Fruit fly (Drosophila melanogaster) whole organism, embryonic: ENCODE measurements around the gene Tpr2.

Source experiments
- Aef1 ChIP-seq: fragments of 200-800 bp; sonication (Bioruptor generic); IDR thresholded peaks from 3 replicates; pipeline ENCODE4 v1.3.6; 2022; ENCODE audit warnings: missing biosample characterization, missing genetic modification characterization
- CG10543 ChIP-seq: fragments of 200-800 bp; sonication (Bioruptor generic); optimal IDR thresholded peaks from 3 replicates; lab custom pipeline; 2017; ENCODE audit warnings: missing biosample characterization, mild to moderate bottlenecking, missing genetic modification characterization, moderate library complexity
- CG11560 ChIP-seq: fragments of 200-800 bp; sonication (Bioruptor generic); IDR thresholded peaks from 3 replicates; pipeline ENCODE4 v1.3.6; 2022; ENCODE audit warnings: missing biosample characterization, missing genetic modification characterization
- CG12104 ChIP-seq: fragments of 200-800 bp; sonication (Bioruptor generic); optimal IDR thresholded peaks from 3 replicates; lab custom pipeline; 2016; ENCODE audit warnings: missing biosample characterization, missing genetic modification characterization
- CG12744 ChIP-seq: fragments of 200-800 bp; sonication (Bioruptor generic); optimal IDR thresholded peaks from 2 replicates; lab custom pipeline; 2016; ENCODE audit warnings: missing biosample characterization, missing genetic modification characterization
- CG16815 ChIP-seq: fragments of 200-800 bp; sonication (Bioruptor generic); optimal IDR thresholded peaks from 3 replicates; lab custom pipeline; 2017; ENCODE audit warnings: missing biosample characterization, mild to moderate bottlenecking, missing genetic modification characterization
- CG17328 ChIP-seq: fragments of 200-800 bp; sonication (Bioruptor generic); IDR thresholded peaks from 2 replicates; pipeline ENCODE4 v1.3.6; 2022; ENCODE audit warnings: missing biosample characterization, missing genetic modification characterization
- CG18011 ChIP-seq: fragments of 200-800 bp; sonication (Bioruptor generic); optimal IDR thresholded peaks from 2 replicates; lab custom pipeline; 2017; ENCODE audit warnings: missing biosample characterization, missing genetic modification characterization, mild to moderate bottlenecking, moderate library complexity, missing genotype
- CG31441 ChIP-seq: fragments of 200-800 bp; sonication (Bioruptor generic); IDR thresholded peaks from 2 replicates; pipeline ENCODE4 v1.3.6; 2022; ENCODE audit warnings: missing biosample characterization, missing genetic modification characterization
- CG3281 ChIP-seq: fragments of 200-800 bp; sonication (Bioruptor generic); optimal IDR thresholded peaks from 3 replicates; lab custom pipeline; 2017; ENCODE audit warnings: missing biosample characterization, mild to moderate bottlenecking, missing genetic modification characterization
- CG34422 ChIP-seq: fragments of 200-800 bp; sonication (Bioruptor generic); IDR thresholded peaks from 3 replicates; pipeline ENCODE4 v1.3.6; 2022; ENCODE audit warnings: missing biosample characterization, missing genetic modification characterization
- CG3838 ChIP-seq: fragments of 200-800 bp; sonication (Bioruptor generic); optimal IDR thresholded peaks from 3 replicates; lab custom pipeline; 2016; ENCODE audit warnings: missing biosample characterization, missing genetic modification characterization
- CG3847 ChIP-seq: fragments of 200-800 bp; sonication (Bioruptor generic); IDR thresholded peaks from 2 replicates; pipeline ENCODE4 v1.3.6; 2022; ENCODE audit warnings: missing biosample characterization, missing genetic modification characterization
- CG4328 ChIP-seq: fragments of 200-800 bp; sonication (Bioruptor generic); optimal IDR thresholded peaks from 3 replicates; lab custom pipeline; 2017; ENCODE audit warnings: missing biosample characterization, missing genetic modification reagents, missing genetic modification characterization
- CG4730 ChIP-seq: fragments of 200-800 bp; sonication (Bioruptor generic); IDR thresholded peaks from 2 replicates; pipeline ENCODE4 v1.3.6; 2022; ENCODE audit warnings: missing biosample characterization, missing genetic modification characterization
- CG7271 ChIP-seq: fragments of 200-800 bp; sonication (Bioruptor generic); optimal IDR thresholded peaks from 2 replicates; lab custom pipeline; 2018; ENCODE audit warnings: missing biosample characterization, mild to moderate bottlenecking, missing genetic modification characterization, moderate library complexity
- CG7987 ChIP-seq: fragments of 200-800 bp; sonication (Bioruptor generic); optimal IDR thresholded peaks from 2 replicates; lab custom pipeline; 2018; ENCODE audit warnings: missing biosample characterization, mild to moderate bottlenecking, missing genetic modification characterization, moderate library complexity
- CG9876 ChIP-seq: fragments of 200-800 bp; sonication (Bioruptor generic); optimal IDR thresholded peaks from 2 replicates; lab custom pipeline; 2016; ENCODE audit warnings: missing biosample characterization, missing genetic modification characterization
- CoRest ChIP-seq: fragments of 200-800 bp; sonication (Bioruptor generic); optimal IDR thresholded peaks from 3 replicates; lab custom pipeline; 2018; ENCODE audit warnings: missing biosample characterization, mild to moderate bottlenecking, missing genetic modification characterization, moderate library complexity
- Dref ChIP-seq: fragments of 200-800 bp; sonication (Bioruptor generic); IDR thresholded peaks from 2 replicates; pipeline ENCODE4 v1.3.6; 2022; ENCODE audit warnings: missing biosample characterization, missing genetic modification characterization
- H15 ChIP-seq: fragments of 200-800 bp; sonication (Bioruptor generic); IDR thresholded peaks from 3 replicates; pipeline ENCODE4 v1.3.6; 2022; ENCODE audit warnings: missing biosample characterization, missing genetic modification characterization
- HHEX ChIP-seq: fragments of 200-800 bp; sonication (Bioruptor generic); optimal IDR thresholded peaks from 3 replicates; lab custom pipeline; 2017; ENCODE audit warnings: missing biosample characterization, mild to moderate bottlenecking, missing genetic modification characterization, missing genetic modification reagents
- HLHmδ ChIP-seq: fragments of 200-800 bp; sonication (Bioruptor generic); optimal IDR thresholded peaks from 2 replicates; lab custom pipeline; 2018; ENCODE audit warnings: missing biosample characterization, mild to moderate bottlenecking, missing genetic modification characterization, moderate library complexity
- Hr51 ChIP-seq, 2 experiments: fragments of 200-800 bp; sonication (Bioruptor generic); optimal IDR thresholded peaks; 2 replicates in 1 of 2; 3 replicates in 1 of 2; lab custom pipeline; 2016 to 2018; ENCODE audit warnings: missing biosample characterization in 2 of 2, missing genetic modification characterization in 2 of 2, mild to moderate bottlenecking in 1 of 2, moderate library complexity in 1 of 2
- Lim3 ChIP-seq: fragments of 200-800 bp; sonication (Bioruptor generic); IDR thresholded peaks from 2 replicates; pipeline ENCODE4 v1.3.6; 2022; ENCODE audit warnings: missing biosample characterization, missing genetic modification characterization
- Neu2 ChIP-seq: fragments of 200-800 bp; sonication (Bioruptor generic); optimal IDR thresholded peaks from 3 replicates; lab custom pipeline; 2016; ENCODE audit warnings: missing biosample characterization, missing genetic modification characterization, borderline replicate concordance
- Nf-YB ChIP-seq: fragments of 200-800 bp; sonication (Bioruptor generic); optimal IDR thresholded peaks from 3 replicates; lab custom pipeline; 2019; ENCODE audit warnings: missing biosample characterization, mild to moderate bottlenecking, missing genetic modification characterization, moderate library complexity
- Sin3A ChIP-seq: fragments of >200 bp; optimal IDR thresholded peaks from 2 replicates; lab custom pipeline; 2018
- abd-A ChIP-seq: fragments of 200-800 bp; sonication (Bioruptor generic); optimal IDR thresholded peaks from 3 replicates; lab custom pipeline; 2019; ENCODE audit warnings: missing biosample characterization, mild to moderate bottlenecking, missing genetic modification characterization, moderate library complexity
- aop ChIP-seq: fragments of 200-800 bp; sonication (Bioruptor generic); IDR thresholded peaks from 2 replicates; pipeline ENCODE4 v1.3.6; 2022; ENCODE audit warnings: missing biosample characterization, missing genetic modification characterization
- caup ChIP-seq: fragments of 200-800 bp; sonication (Bioruptor generic); optimal IDR thresholded peaks from 3 replicates; lab custom pipeline; 2017; ENCODE audit warnings: missing biosample characterization, mild to moderate bottlenecking, missing genetic modification characterization, moderate library complexity; ENCODE audit not compliant: severe bottlenecking
- cwo ChIP-seq: fragments of 200-800 bp; sonication (Bioruptor generic); optimal IDR thresholded peaks from 3 replicates; lab custom pipeline; 2017; ENCODE audit warnings: missing biosample characterization, missing genetic modification characterization, mild to moderate bottlenecking, moderate library complexity, missing genetic modification reagents
- dmrt99B ChIP-seq: fragments of 200-800 bp; sonication (Bioruptor generic); optimal IDR thresholded peaks from 2 replicates; lab custom pipeline; 2018; ENCODE audit warnings: missing biosample characterization, mild to moderate bottlenecking, missing genetic modification characterization, moderate library complexity
- fd64A ChIP-seq: fragments of 200-800 bp; sonication (Bioruptor generic); optimal IDR thresholded peaks from 3 replicates; lab custom pipeline; 2018; ENCODE audit warnings: missing biosample characterization, mild to moderate bottlenecking, missing genetic modification characterization
- fd96Cb ChIP-seq: fragments of 200-800 bp; sonication (Bioruptor generic); optimal IDR thresholded peaks from 2 replicates; lab custom pipeline; 2018; ENCODE audit warnings: missing biosample characterization, mild to moderate bottlenecking, missing genetic modification characterization, moderate library complexity
- fu2 ChIP-seq: fragments of 200-800 bp; sonication (Bioruptor generic); optimal IDR thresholded peaks from 2 replicates; lab custom pipeline; 2016; ENCODE audit warnings: missing biosample characterization, missing genetic modification characterization
- gcm ChIP-seq: fragments of 200-800 bp; sonication (Bioruptor generic); optimal IDR thresholded peaks from 2 replicates; lab custom pipeline; 2019; ENCODE audit warnings: missing biosample characterization, mild to moderate bottlenecking, missing genetic modification characterization, moderate library complexity
- gem ChIP-seq: fragments of 200-800 bp; sonication (Bioruptor generic); optimal IDR thresholded peaks from 2 replicates; lab custom pipeline; 2019; ENCODE audit warnings: missing biosample characterization, mild to moderate bottlenecking, missing genetic modification characterization, moderate library complexity
- gsb-n ChIP-seq: fragments of 200-800 bp; sonication (Bioruptor generic); optimal IDR thresholded peaks from 3 replicates; lab custom pipeline; 2018; ENCODE audit warnings: missing biosample characterization, mild to moderate bottlenecking, missing genetic modification characterization
- hbn ChIP-seq: fragments of 200-800 bp; sonication (Bioruptor generic); IDR thresholded peaks from 2 replicates; pipeline ENCODE4 v1.3.6; 2022; ENCODE audit warnings: missing biosample characterization, missing genetic modification characterization; ENCODE audit not compliant: partially characterized antibody
- kay ChIP-seq: fragments of 200-800 bp; sonication (Bioruptor generic); optimal IDR thresholded peaks from 2 replicates; lab custom pipeline; 2016; ENCODE audit warnings: missing biosample characterization, missing genetic modification characterization
- lbe ChIP-seq: fragments of 200-800 bp; sonication (Bioruptor generic); optimal IDR thresholded peaks from 2 replicates; lab custom pipeline; 2016; ENCODE audit warnings: missing biosample characterization, mild to moderate bottlenecking, missing genetic modification characterization
- nmo ChIP-seq: fragments of 200-800 bp; sonication (Bioruptor generic); optimal IDR thresholded peaks from 2 replicates; lab custom pipeline; 2018; ENCODE audit warnings: missing biosample characterization, mild to moderate bottlenecking, missing genetic modification characterization, moderate library complexity
- nom ChIP-seq: fragments of 200-800 bp; sonication (Bioruptor generic); optimal IDR thresholded peaks from 2 replicates; lab custom pipeline; 2017; ENCODE audit warnings: missing biosample characterization, missing genetic modification characterization, mild to moderate bottlenecking, moderate library complexity, missing genetic modification reagents
- odd ChIP-seq: fragments of 200-800 bp; sonication (Bioruptor generic); optimal IDR thresholded peaks from 2 replicates; lab custom pipeline; 2017; ENCODE audit warnings: missing biosample characterization, mild to moderate bottlenecking, missing genetic modification characterization
- pita ChIP-seq: fragments of 200-800 bp; sonication (Bioruptor generic); optimal IDR thresholded peaks from 2 replicates; lab custom pipeline; 2017; ENCODE audit warnings: missing biosample characterization, mild to moderate bottlenecking, missing genetic modification characterization
- pnt ChIP-seq: fragments of 200-800 bp; sonication (Bioruptor generic); optimal IDR thresholded peaks from 3 replicates; lab custom pipeline; 2016; ENCODE audit warnings: missing biosample characterization, missing genetic modification characterization
- stc ChIP-seq: fragments of 200-800 bp; sonication (Bioruptor generic); IDR thresholded peaks from 2 replicates; pipeline ENCODE4 v1.3.6; 2022; ENCODE audit warnings: missing biosample characterization, missing genetic modification characterization
- yki ChIP-seq: fragments of >200 bp; optimal IDR thresholded peaks from 3 replicates; lab custom pipeline; 2018
- zen2 ChIP-seq: fragments of 200-800 bp; sonication (Bioruptor generic); IDR thresholded peaks from 3 replicates; pipeline ENCODE4 v1.3.6; 2022; ENCODE audit warnings: missing biosample characterization, missing genetic modification characterization; ENCODE audit not compliant: partially characterized antibody

Tpr2 gene

DNA sequence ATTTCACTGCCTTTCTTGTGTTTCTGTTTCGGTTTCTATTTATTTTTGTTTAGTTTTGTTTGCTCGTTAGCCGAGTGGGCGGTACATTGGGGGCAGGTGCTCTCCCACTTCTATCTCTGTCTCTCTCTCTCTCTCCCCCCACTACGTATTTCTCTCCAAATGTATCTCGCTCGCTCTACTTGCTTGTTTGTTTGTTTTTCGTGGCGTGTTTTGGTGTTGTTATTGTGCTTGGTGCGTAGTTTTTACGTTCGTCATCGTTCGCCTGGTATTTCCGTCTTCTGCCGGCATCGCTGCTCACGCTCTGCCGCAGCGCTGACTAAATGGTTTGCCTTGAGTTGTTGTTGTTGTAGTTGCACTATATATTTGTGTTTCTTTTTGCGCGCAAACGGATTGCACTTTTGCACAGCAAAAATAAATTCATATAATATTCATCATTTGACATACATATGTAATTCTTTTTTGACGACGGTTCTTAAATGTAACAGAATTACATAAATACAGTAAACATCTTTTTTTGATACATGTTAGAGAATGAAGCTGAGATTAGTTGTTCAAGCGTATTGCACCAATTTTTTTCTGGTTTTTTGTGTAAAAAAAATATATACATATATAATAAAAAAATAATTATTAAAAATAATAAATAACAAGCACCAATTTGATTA is 43.0 kb downstream of the Tpr2 start (continued):
- TF ChIP-seq gem (tag; lab: Kevin White, UChicago) (no peak), Lim3 (GFP tag; lab: Robert Waterston, UW) (no peak), zen2 (GFP tag; lab: Robert Waterston, UW) (no peak), CG12744 (GFP tag; lab: Kevin White, UChicago) (peak; percentile 21), CG34422 (GFP tag; lab: Robert Waterston, UW) (no peak; the same call in 2 of the 3 replicates), CG17328 (GFP tag; lab: Robert Waterston, UW) (no peak), CG7987 (GFP tag; lab: Kevin White, UChicago) (peak; percentile 80), cwo (no peak), HLHmδ (peak; percentile 89), CG10543 (GFP tag; lab: Kevin White, UChicago) (peak; percentile 43), Sin3A (lab: Kevin White, UChicago) (no peak), stc (GFP tag; lab: Robert Waterston, UW) (no peak), odd (GFP tag; lab: Kevin White, UChicago) (peak; percentile 1), dmrt99B (no peak), fu2 (GFP tag; lab: Kevin White, UChicago) (no peak), HHEX (GFP tag; lab: Kevin White, UChicago) (peak; percentile 24), CG4730 (no peak), CG3847 (GFP tag; lab: Robert Waterston, UW) (no peak), Hr51 (GFP tag; optimal IDR thresholded peaks at IDR 0.05; lab: Kevin White, UChicago) (no peak), nom (GFP tag; lab: Kevin White, UChicago) (peak; percentile 50), nmo (no peak), CG31441 (GFP tag; lab: Robert Waterston, UW) (no peak), CG11560 (no peak), lbe (GFP tag; lab: Kevin White, UChicago) (no peak), fd64A (GFP tag; lab: Kevin White, UChicago) (peak; percentile 89), CG7271 (tag; lab: Kevin White, UChicago) (no peak), pnt (no peak), CG3838 (GFP tag; lab: Kevin White, UChicago) (peak; percentile 24), H15 (GFP tag; lab: Robert Waterston, UW) (no peak), pita (GFP tag; lab: Kevin White, UChicago) (no peak), CG12104 (GFP tag; lab: Kevin White, UChicago) (no peak), Dref (GFP tag; lab: Robert Waterston, UW) (no peak), Neu2 (GFP tag; lab: Kevin White, UChicago) (no peak), hbn (no peak), yki (lab: Kevin White, UChicago) (no peak), CG18011 (no peak), CG3281 (GFP tag; lab: Kevin White, UChicago) (no peak), Aef1 (GFP tag; lab: Robert Waterston, UW) (peak; percentile 38; the same call in 1 of the 3 replicates), CG4328 (peak; percentile 47), CG9876 (GFP tag; lab: Kevin White, UChicago) (peak; percentile 12), Nf-YB (peak; percentile 12), abd-A (tag; lab: Kevin White, UChicago) (peak; percentile 81), kay (GFP tag; lab: Kevin White, UChicago) (peak; percentile 3), caup (GFP tag; lab: Kevin White, UChicago) (peak; percentile 81), aop (no peak), CG16815 (GFP tag; lab: Kevin White, UChicago) (no peak), fd96Cb (no peak), CoRest (tag; lab: Kevin White, UChicago) (no peak), gcm (GFP tag; lab: Kevin White, UChicago) (peak; percentile 29), gsb-n (tag; lab: Kevin White, UChicago) (no peak)
